Fruit fly (Drosophila melanogaster) whole organism, prepupa: ENCODE measurements around the gene CG7130.

ENCODE experiments used
- CG10669 ChIP-seq: fragments of 200-800 bp; sonication (Bioruptor generic); optimal IDR thresholded peaks from 3 replicates; lab custom pipeline; 2018; ENCODE audit warnings: missing biosample characterization, mild to moderate bottlenecking, missing genetic modification characterization, moderate library complexity
- CG11762 ChIP-seq: fragments of 200-800 bp; sonication (Bioruptor generic); optimal IDR thresholded peaks from 3 replicates; lab custom pipeline; 2016; ENCODE audit warnings: missing biosample characterization, missing genetic modification characterization; ENCODE audit not compliant: insufficient read depth
- CG15336 ChIP-seq: fragments of 200-800 bp; sonication (Bioruptor generic); IDR thresholded peaks from 2 replicates; pipeline ENCODE4 v1.3.6; 2022; ENCODE audit warnings: missing biosample characterization, missing genetic modification characterization
- CG16779 ChIP-seq: fragments of 200-800 bp; sonication (Bioruptor generic); optimal IDR thresholded peaks from 3 replicates; lab custom pipeline; 2017; ENCODE audit warnings: missing biosample characterization, mild to moderate bottlenecking, missing genetic modification characterization
- CG3032 ChIP-seq: fragments of 200-800 bp; optimal IDR thresholded peaks from 2 replicates; lab custom pipeline; 2019; ENCODE audit warnings: missing biosample characterization, mild to moderate bottlenecking, missing genetic modification characterization, moderate library complexity
- CG31627 ChIP-seq: fragments of 200-800 bp; sonication (Bioruptor generic); optimal IDR thresholded peaks from 3 replicates; lab custom pipeline; 2016; ENCODE audit warnings: missing biosample characterization, missing genetic modification characterization
- CG32006 ChIP-seq: fragments of 200-800 bp; sonication (Bioruptor generic); optimal IDR thresholded peaks from 3 replicates; lab custom pipeline; 2017; ENCODE audit warnings: missing biosample characterization, mild to moderate bottlenecking, missing genetic modification characterization
- CG34406 ChIP-seq: fragments of 200-800 bp; sonication (Bioruptor generic); optimal IDR thresholded peaks from 3 replicates; lab custom pipeline; 2016; ENCODE audit warnings: missing biosample characterization, missing genetic modification characterization
- CG4318 ChIP-seq: fragments of 200-800 bp; sonication (Bioruptor generic); optimal IDR thresholded peaks from 3 replicates; lab custom pipeline; 2017; ENCODE audit warnings: missing biosample characterization, mild to moderate bottlenecking, missing genetic modification characterization
- CG6163 ChIP-seq: fragments of 200-800 bp; sonication (Bioruptor generic); IDR thresholded peaks from 3 replicates; pipeline ENCODE4 v1.3.6; 2022; ENCODE audit warnings: missing biosample characterization, missing genetic modification characterization
- CG6276 ChIP-seq: fragments of 200-800 bp; sonication (Bioruptor generic); optimal IDR thresholded peaks from 2 replicates; lab custom pipeline; 2017; ENCODE audit warnings: missing biosample characterization, mild to moderate bottlenecking, missing genetic modification characterization
- CG6792 ChIP-seq: fragments of 200-800 bp; sonication (Bioruptor generic); optimal IDR thresholded peaks from 3 replicates; lab custom pipeline; 2016; ENCODE audit warnings: missing biosample characterization, missing genetic modification characterization
- CG6808 ChIP-seq: fragments of 200-800 bp; sonication (Bioruptor generic); optimal IDR thresholded peaks from 3 replicates; lab custom pipeline; 2017; ENCODE audit warnings: missing biosample characterization, missing genetic modification characterization, mild to moderate bottlenecking, moderate library complexity, missing genetic modification reagents
- CG6854 ChIP-seq: fragments of 200-800 bp; sonication (Bioruptor generic); optimal IDR thresholded peaks from 2 replicates; lab custom pipeline; 2017; ENCODE audit warnings: missing biosample characterization, mild to moderate bottlenecking, missing genetic modification characterization
- CG8119 ChIP-seq: fragments of 200-800 bp; sonication (Bioruptor generic); IDR thresholded peaks from 3 replicates; pipeline ENCODE4 v1.3.6; 2022; ENCODE audit warnings: missing biosample characterization, missing genetic modification characterization
- CG8319 ChIP-seq: fragments of 200-800 bp; sonication (Bioruptor generic); optimal IDR thresholded peaks from 3 replicates; lab custom pipeline; 2016; ENCODE audit warnings: missing biosample characterization, missing genetic modification characterization
- Eip75B ChIP-seq: fragments of 200-800 bp; sonication (Bioruptor generic); optimal IDR thresholded peaks from 3 replicates; lab custom pipeline; 2016; ENCODE audit warnings: missing biosample characterization, missing genetic modification characterization
- Eip78C ChIP-seq: fragments of 200-800 bp; sonication (Bioruptor generic); peaks from one replicate; lab custom pipeline; 2016; ENCODE audit warnings: missing biosample characterization, missing genetic modification characterization
- Eip93F ChIP-seq: fragments of 200-800 bp; sonication (Bioruptor generic); optimal IDR thresholded peaks from 2 replicates; lab custom pipeline; 2016; ENCODE audit warnings: missing biosample characterization, mild to moderate bottlenecking, missing genetic modification characterization
- Ets21C ChIP-seq: fragments of 200-800 bp; sonication (Bioruptor generic); optimal IDR thresholded peaks from 3 replicates; lab custom pipeline; 2016; ENCODE audit warnings: missing biosample characterization, missing genetic modification characterization
- Ets96B ChIP-seq: fragments of 200-800 bp; optimal IDR thresholded peaks from 2 replicates; lab custom pipeline; 2019; ENCODE audit warnings: missing biosample characterization, mild to moderate bottlenecking, missing genetic modification characterization, moderate library complexity
- Hr39 ChIP-seq: fragments of 200-800 bp; sonication (Bioruptor generic); optimal IDR thresholded peaks from 2 replicates; lab custom pipeline; 2016; ENCODE audit warnings: missing biosample characterization, missing genetic modification characterization
- Hr4 ChIP-seq: fragments of 200-800 bp; sonication (Bioruptor generic); optimal IDR thresholded peaks from 3 replicates; lab custom pipeline; 2016; ENCODE audit warnings: missing biosample characterization, missing genetic modification characterization
- Met ChIP-seq: fragments of 200-800 bp; sonication (Bioruptor generic); optimal IDR thresholded peaks from 3 replicates; lab custom pipeline; 2016; ENCODE audit warnings: missing biosample characterization, missing genetic modification characterization
- OdsH ChIP-seq: fragments of 200-800 bp; sonication (Bioruptor generic); optimal IDR thresholded peaks from 3 replicates; lab custom pipeline; 2016; ENCODE audit warnings: missing biosample characterization, missing genetic modification characterization
- Smox ChIP-seq: fragments of 200-800 bp; sonication (Bioruptor generic); optimal IDR thresholded peaks from 3 replicates; lab custom pipeline; 2016; ENCODE audit warnings: missing biosample characterization, missing genetic modification characterization
- Sox102F ChIP-seq: fragments of 200-800 bp; sonication (Bioruptor generic); optimal IDR thresholded peaks from 2 replicates; lab custom pipeline; 2016; ENCODE audit warnings: missing biosample characterization, mild to moderate bottlenecking, missing genetic modification characterization
- Sox15 ChIP-seq: fragments of 200-800 bp; sonication (Bioruptor generic); optimal IDR thresholded peaks from 3 replicates; lab custom pipeline; 2016; ENCODE audit warnings: missing biosample characterization, missing genetic modification characterization
- achi ChIP-seq: fragments of 200-800 bp; sonication (Bioruptor generic); optimal IDR thresholded peaks from 3 replicates; lab custom pipeline; 2016; ENCODE audit warnings: missing biosample characterization, missing genetic modification characterization
- acj6 ChIP-seq: fragments of 200-800 bp; sonication (Bioruptor generic); optimal IDR thresholded peaks from 3 replicates; lab custom pipeline; 2016; ENCODE audit warnings: missing biosample characterization, missing genetic modification characterization
- cyc ChIP-seq: fragments of 200-800 bp; sonication (Bioruptor generic); optimal IDR thresholded peaks from 3 replicates; lab custom pipeline; 2016; ENCODE audit warnings: missing biosample characterization, missing genetic modification characterization
- dac ChIP-seq: fragments of 200-800 bp; sonication (Bioruptor generic); optimal IDR thresholded peaks from 2 replicates; lab custom pipeline; 2017; ENCODE audit warnings: missing biosample characterization, mild to moderate bottlenecking, missing genetic modification characterization
- dsx ChIP-seq: fragments of 200-800 bp; optimal IDR thresholded peaks from 3 replicates; lab custom pipeline; 2019; ENCODE audit warnings: missing biosample characterization, mild to moderate bottlenecking, missing genetic modification characterization, moderate library complexity; ENCODE audit not compliant: poor library complexity, severe bottlenecking
- eg ChIP-seq: fragments of 200-800 bp; sonication (Bioruptor generic); IDR thresholded peaks from 3 replicates; pipeline ENCODE4 v1.3.6; 2022; ENCODE audit warnings: missing biosample characterization, missing genetic modification characterization
- esn ChIP-seq: fragments of 200-800 bp; sonication (Bioruptor generic); optimal IDR thresholded peaks from 2 replicates; lab custom pipeline; 2016; ENCODE audit warnings: missing biosample characterization, mild to moderate bottlenecking, missing genetic modification characterization, moderate library complexity
- fd59A ChIP-seq: fragments of 200-800 bp; sonication (Bioruptor generic); optimal IDR thresholded peaks from 2 replicates; lab custom pipeline; 2017; ENCODE audit warnings: missing biosample characterization, mild to moderate bottlenecking, missing genetic modification characterization, missing genetic modification reagents
- fd85E ChIP-seq: fragments of 200-800 bp; sonication (Bioruptor generic); optimal IDR thresholded peaks from 3 replicates; lab custom pipeline; 2016; ENCODE audit warnings: missing biosample characterization, missing genetic modification characterization
- fkh ChIP-seq: fragments of 200-800 bp; sonication (Bioruptor generic); optimal IDR thresholded peaks from 3 replicates; lab custom pipeline; 2017; ENCODE audit warnings: missing biosample characterization, mild to moderate bottlenecking, missing genetic modification characterization, moderate library complexity
- lz ChIP-seq: fragments of 200-800 bp; sonication (Bioruptor generic); optimal IDR thresholded peaks from 3 replicates; lab custom pipeline; 2016; ENCODE audit warnings: missing biosample characterization, missing genetic modification characterization
- net ChIP-seq: fragments of 200-800 bp; sonication (Bioruptor generic); optimal IDR thresholded peaks from 3 replicates; lab custom pipeline; 2016; ENCODE audit warnings: missing biosample characterization, missing genetic modification characterization
- pdm3 ChIP-seq: fragments of 200-800 bp; sonication (Bioruptor generic); optimal IDR thresholded peaks from 3 replicates; lab custom pipeline; 2016; ENCODE audit warnings: missing biosample characterization, missing genetic modification characterization
- salr ChIP-seq, 2 experiments: fragments of 200-800 bp; sonication (Bioruptor generic); optimal IDR thresholded peaks; 3 replicates each; lab custom pipeline; 2016 to 2018; ENCODE audit warnings: missing biosample characterization in 2 of 2, missing genetic modification characterization in 2 of 2, mild to moderate bottlenecking in 1 of 2
- spab ChIP-seq: fragments of 200-800 bp; sonication (Bioruptor generic); optimal IDR thresholded peaks from 2 replicates; lab custom pipeline; 2017; ENCODE audit warnings: missing biosample characterization, mild to moderate bottlenecking, missing genetic modification characterization, missing genetic modification reagents
- ss ChIP-seq, 2 experiments: fragments of 200-800 bp; sonication (Bioruptor generic); optimal IDR thresholded peaks; 2 replicates in 1 of 2; 3 replicates in 1 of 2; lab custom pipeline; 2017 to 2018; ENCODE audit warnings: mild to moderate bottlenecking in 2 of 2, missing biosample characterization in 2 of 2, missing genetic modification characterization in 2 of 2, moderate library complexity in 1 of 2
- svp ChIP-seq: fragments of 200-800 bp; sonication (Bioruptor generic); peaks from one replicate; lab custom pipeline; 2016; ENCODE audit warnings: missing biosample characterization, missing genetic modification characterization
- topi ChIP-seq: fragments of 200-800 bp; sonication (Bioruptor generic); optimal IDR thresholded peaks from 3 replicates; lab custom pipeline; 2016; ENCODE audit warnings: missing biosample characterization, missing genetic modification characterization
- vri ChIP-seq: fragments of 200-800 bp; sonication (Bioruptor generic); optimal IDR thresholded peaks from 3 replicates; lab custom pipeline; 2016; ENCODE audit warnings: missing biosample characterization, mild to moderate bottlenecking, missing genetic modification characterization

CG7130 gene

dm6 chr3L:22072824-22073223, 2.7 kb downstream of the CG7130 start:
- TF ChIP-seq pdm3 (GFP tag; lab: Kevin White, UChicago) (peak; percentile 3), Met (GFP tag; lab: Kevin White, UChicago) (peak; percentile 35), Hr4 (peak; percentile 34), net (GFP tag; lab: Kevin White, UChicago) (no peak), Sox102F (GFP tag; lab: Kevin White, UChicago) (no peak), Smox (peak; percentile 1), CG8319 (peak; percentile 7), CG6276 (no peak), cyc (GFP tag; lab: Kevin White, UChicago) (peak; percentile 13), CG32006 (GFP tag; lab: Kevin White, UChicago) (peak; percentile 32), svp (peak; percentile 49), CG31627 (peak; percentile 35), CG10669 (GFP tag; lab: Kevin White, UChicago) (no peak), Eip78C (GFP tag; lab: Kevin White, UChicago) (peak; percentile 74), Ets96B (tag; lab: Kevin White, UChicago) (no peak), Hr39 (GFP tag; lab: Kevin White, UChicago) (peak; percentile 36), achi (peak; percentile 17), Sox15 (GFP tag; lab: Kevin White, UChicago) (no peak), CG11762 (GFP tag; lab: Kevin White, UChicago) (no peak)

DNA sequence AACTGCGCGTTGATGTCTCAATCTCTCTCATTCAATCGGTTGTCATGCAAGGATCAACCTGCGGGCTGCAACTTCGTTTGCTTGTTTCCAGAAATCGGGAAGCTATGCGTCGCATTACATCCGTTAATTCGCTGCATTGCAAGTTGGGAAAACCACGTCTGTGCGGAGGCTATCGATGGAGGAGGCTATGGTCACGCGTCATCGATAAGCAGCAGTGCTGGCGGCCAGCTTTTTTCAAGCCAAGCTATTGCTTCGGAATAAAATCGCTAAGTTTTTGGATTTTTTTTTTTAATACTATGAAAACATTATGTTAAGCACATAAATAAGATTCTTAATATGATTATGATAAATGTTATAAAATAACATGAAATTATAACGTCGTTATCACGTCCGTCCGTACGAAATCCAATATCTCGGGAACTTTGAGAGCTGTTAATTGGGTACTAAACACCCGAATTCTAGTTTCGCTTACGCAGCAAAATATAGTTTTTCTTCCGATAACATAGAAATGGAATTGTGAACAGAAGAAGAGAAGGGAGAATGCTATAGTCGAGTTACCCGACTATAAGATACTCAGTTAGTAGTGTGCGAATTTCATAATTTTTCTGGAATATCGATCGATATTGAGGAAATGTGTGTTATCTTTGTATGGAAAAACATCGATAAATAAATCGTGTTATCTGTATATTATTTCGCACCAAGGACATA, 3.7 kb downstream of the CG7130 start, which contains the start of gene CG7139:
CG7139 (minus strand) TSS at position 162 of the 708 bp plus-strand sequence.
- no peak for TF ChIP-seq fd85E (GFP tag; lab: Kevin White, UChicago)
- no peak for TF ChIP-seq CG10669 (GFP tag; lab: Kevin White, UChicago)
- peak; percentile 2 for TF ChIP-seq CG8319
- TF ChIP-seq Sox15 (GFP tag; lab: Kevin White, UChicago) = no peak
- TF ChIP-seq CG6808 (GFP tag; lab: Kevin White, UChicago) = no peak
- peak; percentile 3 for TF ChIP-seq cyc (GFP tag; lab: Kevin White, UChicago)
- no peak for TF ChIP-seq ss (GFP tag; optimal IDR thresholded peaks at IDR 0.05; lab: Kevin White, UChicago)
- no peak for TF ChIP-seq Sox102F (GFP tag; lab: Kevin White, UChicago)
- peak; percentile 1 for TF ChIP-seq OdsH (GFP tag; lab: Kevin White, UChicago)
- TF ChIP-seq acj6 (GFP tag; lab: Kevin White, UChicago) = peak; percentile 26
- no peak for TF ChIP-seq CG6163 (GFP tag; lab: Robert Waterston, UW)
- TF ChIP-seq fd59A (GFP tag; lab: Kevin White, UChicago) = no peak
- TF ChIP-seq pdm3 (GFP tag; lab: Kevin White, UChicago) = peak; percentile 37
- TF ChIP-seq vri (GFP tag; lab: Kevin White, UChicago) = no peak
- TF ChIP-seq esn (GFP tag; lab: Kevin White, UChicago) = peak; percentile 51
- TF ChIP-seq Eip75B (GFP tag; lab: Kevin White, UChicago) = no peak
- peak; percentile 80 for TF ChIP-seq Eip78C (GFP tag; lab: Kevin White, UChicago)
- no peak for TF ChIP-seq Eip93F (GFP tag; lab: Kevin White, UChicago)
- no peak for TF ChIP-seq Ets21C (GFP tag; lab: Kevin White, UChicago)
- no peak for TF ChIP-seq Ets96B (tag; lab: Kevin White, UChicago)
- TF ChIP-seq CG15336 = no peak
- TF ChIP-seq CG32006 (GFP tag; lab: Kevin White, UChicago) = peak; percentile 24
- no peak for TF ChIP-seq net (GFP tag; lab: Kevin White, UChicago)
- no peak for TF ChIP-seq fkh (GFP tag; lab: Kevin White, UChicago)
- no peak for TF ChIP-seq CG6792 (GFP tag; lab: Kevin White, UChicago)
- no peak for TF ChIP-seq CG4318 (GFP tag; lab: Kevin White, UChicago)
- no peak for TF ChIP-seq eg (GFP tag; lab: Robert Waterston, UW)
- TF ChIP-seq CG3032 (tag; lab: Kevin White, UChicago) = peak; percentile 10
- no peak for TF ChIP-seq dac (GFP tag; lab: Kevin White, UChicago)
- TF ChIP-seq CG16779 (tag; lab: Kevin White, UChicago) = no peak
- no peak for TF ChIP-seq spab (GFP tag; lab: Kevin White, UChicago)
- TF ChIP-seq topi (GFP tag; lab: Kevin White, UChicago) = no peak
- TF ChIP-seq CG8119 (GFP tag; lab: Robert Waterston, UW) = no peak
- peak; percentile 16 for TF ChIP-seq lz (GFP tag; lab: Kevin White, UChicago)
- TF ChIP-seq salr (GFP tag; optimal IDR thresholded peaks at IDR 0.05; lab: Kevin White, UChicago) = peak in 1 of 2 experiments; percentile 36
- TF ChIP-seq Smox = peak; percentile 16
- no peak for TF ChIP-seq CG6276
- TF ChIP-seq CG6854 (GFP tag; lab: Kevin White, UChicago) = peak; percentile 40
- TF ChIP-seq dsx (GFP tag; lab: Kevin White, UChicago) = no peak
- TF ChIP-seq CG34406 (GFP tag; lab: Kevin White, UChicago) = no peak
- TF ChIP-seq Met (GFP tag; lab: Kevin White, UChicago) = peak; percentile 39
- peak; percentile 52 for TF ChIP-seq svp
